Worm (Caenorhabditis elegans) whole organism, young adult: Measurements from ENCODE around the gene bgnt-1.1.

Source experiments
- ama-1 ChIP-seq, 3 experiments: fragments of 150-350 bp in 1 of 3; sonication (generic microtip) in 2 of 3; optimal IDR thresholded peaks; 2 replicates each; lab custom pipeline; 2014 to 2018; ENCODE audit warnings: missing biosample characterization in 2 of 3, missing genetic modification characterization in 2 of 3, missing genetic modification reagents in 2 of 3
- him-1 ChIP-seq: sonication (generic microtip); optimal IDR thresholded peaks from 2 replicates; lab custom pipeline; 2016; ENCODE audit warnings: missing genotype, missing genetic modification reagents, missing genetic modification characterization, missing compliant biosample characterization
- pha-4 ChIP-seq: fragments of 150-350 bp; sonication (generic microtip); optimal IDR thresholded peaks from 2 replicates; lab custom pipeline; 2014; ENCODE audit warnings: missing biosample characterization, missing genetic modification reagents, missing genetic modification characterization
- sdz-38 ChIP-seq: sonication (generic microtip); optimal IDR thresholded peaks from 2 replicates; lab custom pipeline; 2016; ENCODE audit warnings: missing genotype, missing genetic modification characterization, missing compliant biosample characterization

- TF ChIP-seq sdz-38 (tag; lab: Kevin White, UChicago), result no peak
- TF ChIP-seq him-1 (tag; lab: Kevin White, UChicago), result no peak
- no peak for TF ChIP-seq ama-1 (optimal IDR thresholded peaks at IDR 0.05; lab: Kevin White, UChicago)
- TF ChIP-seq ama-1 (GFP tag; optimal IDR thresholded peaks at IDR 0.05; lab: Kevin White, UChicago), result no peak
- no peak for TF ChIP-seq pha-4 (tag; lab: Kevin White, UChicago)
These were observed 31.2 kb downstream of the bgnt-1.1 start for ce11 chrIV:10503750-10504232.
